Fruit fly (Drosophila melanogaster): ENCODE data around the gene nac.
A peak's percentile ranks its signal among the peaks of the same experiment; 100 is the strongest.

nac gene

DNA sequence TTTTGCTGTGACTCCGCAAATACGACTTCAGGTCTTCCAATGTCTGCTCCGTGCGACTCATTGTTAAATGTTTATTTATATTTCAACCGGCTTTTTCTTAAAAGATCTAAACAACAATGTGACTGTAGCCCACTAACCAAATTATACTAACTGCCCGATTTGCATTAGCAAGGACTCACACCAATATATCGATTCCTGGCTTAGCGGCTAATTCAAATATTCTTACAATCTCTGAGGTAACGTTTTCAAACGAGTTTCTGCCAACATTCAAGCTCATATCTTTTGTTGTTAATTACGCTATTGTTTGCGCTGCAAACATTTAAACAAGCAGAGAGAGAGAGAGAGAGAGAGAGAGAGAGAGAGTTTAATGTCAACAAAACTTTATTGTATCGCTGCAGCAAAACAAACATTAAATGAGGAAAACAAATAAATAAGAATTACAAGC lies 4.7 kb upstream of the nac start, which contains the start of gene tex (continued):
- no peak for TF ChIP-seq CG12769 (tag; optimal IDR thresholded peaks at IDR 0.05)
- no peak for TF ChIP-seq CG1792 (GFP tag; optimal IDR thresholded peaks at IDR 0.05)
- peak; percentile 27; the same call in 1 of the 3 replicates for TF ChIP-seq knrl (GFP tag; IDR thresholded peaks at IDR 0.05; ENCODE audit: partially characterized antibody)
- TF ChIP-seq NC2β (GFP tag; optimal IDR thresholded peaks at IDR 0.05), result peak; percentile 12
- no peak for TF ChIP-seq BtbVII (GFP tag; optimal IDR thresholded peaks at IDR 0.05)
- no peak for TF ChIP-seq CG9876 (GFP tag; optimal IDR thresholded peaks at IDR 0.05)
- no peak for TF ChIP-seq stc (GFP tag; IDR thresholded peaks at IDR 0.05)
- TF ChIP-seq YL-1 (GFP tag; optimal IDR thresholded peaks at IDR 0.05), result peak; percentile 23
- TF ChIP-seq CG10959 (GFP tag; IDR thresholded peaks at IDR 0.05), result no peak
- TF ChIP-seq gce (GFP tag; IDR thresholded peaks at IDR 0.05), result no peak
- TF ChIP-seq Hey (tag; optimal IDR thresholded peaks at IDR 0.05), result no peak
- no peak for TF ChIP-seq CG10147 (GFP tag; optimal IDR thresholded peaks at IDR 0.05)
- TF ChIP-seq CG3847 (GFP tag; IDR thresholded peaks at IDR 0.05), result no peak
- no peak for TF ChIP-seq crol (GFP tag; IDR thresholded peaks at IDR 0.05)
- TF ChIP-seq CG6765 (GFP tag; optimal IDR thresholded peaks at IDR 0.05), result no peak
- no peak for TF ChIP-seq CG10274 (GFP tag; optimal IDR thresholded peaks at IDR 0.05)
- TF ChIP-seq hth (optimal IDR thresholded peaks at IDR 0.05), result no peak
- TF ChIP-seq sens (GFP tag), result peak; percentile 94
- no peak for TF ChIP-seq hb (GFP tag; IDR thresholded peaks at IDR 0.05; ENCODE audit: partially characterized antibody)
- TF ChIP-seq ind (GFP tag; optimal IDR thresholded peaks at IDR 0.05), result no peak
- no peak for TF ChIP-seq Mrtf (GFP tag; IDR thresholded peaks at IDR 0.05)
- no peak for TF ChIP-seq CG11504 (tag; optimal IDR thresholded peaks at IDR 0.05)
- peak in 1 of 2 experiments; percentile 62 for TF ChIP-seq bsh (GFP tag; optimal IDR thresholded peaks at IDR 0.05)
- TF ChIP-seq CG9817 (tag; optimal IDR thresholded peaks at IDR 0.05), result no peak
- no peak for TF ChIP-seq Hsf (GFP tag; optimal IDR thresholded peaks at IDR 0.05)
- peak; percentile 10 for TF ChIP-seq CG5245 (GFP tag; optimal IDR thresholded peaks at IDR 0.05)
- TF ChIP-seq HLH54F (GFP tag; optimal IDR thresholded peaks at IDR 0.05), result no peak
- TF ChIP-seq p53 (GFP tag; optimal IDR thresholded peaks at IDR 0.05), result no peak
- TF ChIP-seq CG4424 (GFP tag; optimal IDR thresholded peaks at IDR 0.05), result no peak
- no peak for TF ChIP-seq ttk (GFP tag; IDR thresholded peaks at IDR 0.05)

DNA sequence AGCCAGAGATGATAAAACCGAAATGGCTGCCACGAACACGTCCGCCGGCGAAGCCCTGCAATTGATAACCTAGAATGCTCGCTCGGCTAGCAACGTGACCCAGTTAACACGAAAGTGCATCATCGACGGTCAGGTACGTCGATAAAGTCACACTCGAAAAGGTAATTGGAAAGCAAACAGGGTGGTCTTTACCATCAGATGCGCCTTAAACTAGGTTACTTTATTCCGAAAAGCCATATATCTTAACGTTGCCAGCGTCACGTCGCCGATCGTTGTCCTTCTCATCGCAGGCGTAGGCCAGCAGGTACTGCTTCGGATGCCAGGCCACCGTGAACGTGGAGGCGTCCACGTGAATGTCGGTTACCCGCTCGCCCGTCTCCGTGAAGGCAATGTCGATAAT lies 3.5 kb upstream of the nac start:
- TF ChIP-seq cad (GFP tag; optimal IDR thresholded peaks at IDR 0.05), result peak; percentile 82
- TF ChIP-seq Med (GFP tag), result peak; percentile 36
- peak in 1 of 2 experiments; percentile 94 for TF ChIP-seq tll (GFP tag; optimal IDR thresholded peaks at IDR 0.05)
- no peak for TF ChIP-seq esg (GFP tag; conservative IDR thresholded peaks at IDR 0.05)

- TF ChIP-seq vfl (GFP tag; optimal IDR thresholded peaks at IDR 0.05) (no peak), Ets65A (GFP tag) (peak; percentile 90), Sry-β (GFP tag; optimal IDR thresholded peaks at IDR 0.05) (no peak), CG15601 (tag; optimal IDR thresholded peaks at IDR 0.05) (no peak), pan (optimal IDR thresholded peaks at IDR 0.05) (no peak), pan (GFP tag; optimal IDR thresholded peaks at IDR 0.05 in 1 of 2, IDR thresholded peaks at IDR 0.05 in 1 of 2) (no peak), Xrp1 (GFP tag; IDR thresholded peaks at IDR 0.05) (no peak)
These were observed 3.1 kb upstream of the nac start for dm6 chr3R:8306927-8307261.

All from whole organism, embryonic.